Fruit fly (Drosophila melanogaster) whole organism, embryonic: ENCODE measurements around the gene teq.

Experiments used
- CG10209 ChIP-seq: fragments of 200-800 bp; sonication (Bioruptor generic); optimal IDR thresholded peaks from 3 replicates; lab custom pipeline; 2017; ENCODE audit warnings: missing biosample characterization, mild to moderate bottlenecking, missing genetic modification characterization, missing genetic modification reagents
- CG10565 ChIP-seq: fragments of 200-800 bp; sonication (Bioruptor generic); optimal IDR thresholded peaks from 3 replicates; lab custom pipeline; 2016; ENCODE audit warnings: missing biosample characterization, mild to moderate bottlenecking, missing genetic modification characterization
- CG11085 ChIP-seq: fragments of 200-800 bp; sonication (Bioruptor generic); IDR thresholded peaks from 2 replicates; pipeline ENCODE4 v1.3.6; 2022; ENCODE audit warnings: missing biosample characterization, missing genetic modification characterization
- CG11456 ChIP-seq: fragments of 200-800 bp; sonication (Bioruptor generic); IDR thresholded peaks from 3 replicates; pipeline ENCODE4 v1.3.6; 2022; ENCODE audit warnings: missing biosample characterization, missing genetic modification characterization
- CG12299 ChIP-seq: fragments of 200-800 bp; sonication (Bioruptor generic); optimal IDR thresholded peaks from 2 replicates; lab custom pipeline; 2018; ENCODE audit warnings: missing biosample characterization, mild to moderate bottlenecking, missing genetic modification characterization
- CG13624 ChIP-seq: fragments of 200-800 bp; sonication (Bioruptor generic); optimal IDR thresholded peaks from 2 replicates; lab custom pipeline; 2016; ENCODE audit warnings: missing biosample characterization, missing genetic modification characterization
- CG14441 ChIP-seq: fragments of 200-800 bp; sonication (Bioruptor generic); IDR thresholded peaks from 2 replicates; pipeline ENCODE4 v1.3.6; 2022; ENCODE audit warnings: missing biosample characterization, missing genetic modification characterization
- CG15514 ChIP-seq: fragments of 200-800 bp; sonication (Bioruptor generic); optimal IDR thresholded peaks from 3 replicates; lab custom pipeline; 2017; ENCODE audit warnings: missing biosample characterization, missing genetic modification characterization, mild to moderate bottlenecking, moderate library complexity, missing genetic modification reagents
- CG17361 ChIP-seq: fragments of 200-800 bp; sonication (Bioruptor generic); IDR thresholded peaks from 3 replicates; pipeline ENCODE4 v1.3.6; 2022; ENCODE audit warnings: missing biosample characterization, missing genetic modification characterization
- CG18619 ChIP-seq: fragments of 200-800 bp; sonication (Bioruptor generic); optimal IDR thresholded peaks from 3 replicates; lab custom pipeline; 2017; ENCODE audit warnings: missing biosample characterization, mild to moderate bottlenecking, missing genetic modification characterization
- CG6765 ChIP-seq: fragments of 200-800 bp; sonication (Bioruptor generic); optimal IDR thresholded peaks from 3 replicates; lab custom pipeline; 2017; ENCODE audit warnings: missing biosample characterization, mild to moderate bottlenecking, missing genetic modification characterization
- CG7372 ChIP-seq: fragments of 200-800 bp; sonication (Bioruptor generic); IDR thresholded peaks from 2 replicates; pipeline ENCODE4 v1.3.6; 2022; ENCODE audit warnings: missing biosample characterization, missing genetic modification characterization
- CG7839 ChIP-seq: fragments of 200-800 bp; sonication (Bioruptor generic); optimal IDR thresholded peaks from 3 replicates; lab custom pipeline; 2018; ENCODE audit warnings: missing biosample characterization, mild to moderate bottlenecking, missing genetic modification characterization, moderate library complexity
- CG9932 ChIP-seq: fragments of 200-800 bp; sonication (Bioruptor generic); IDR thresholded peaks from 2 replicates; pipeline ENCODE4 v1.3.6; 2022; ENCODE audit warnings: missing biosample characterization, missing genetic modification characterization
- D ChIP-seq, 2 experiments: fragments of 200-800 bp in 1 of 2; fragments of >200 bp in 1 of 2; sonication (Bioruptor generic) in 1 of 2; optimal IDR thresholded peaks; 2 replicates in 1 of 2; 3 replicates in 1 of 2; lab custom pipeline; 2017; ENCODE audit warnings: mild to moderate bottlenecking in 1 of 2, missing biosample characterization in 1 of 2, missing genetic modification characterization in 1 of 2, missing genetic modification reagents in 1 of 2
- E2f2 ChIP-seq: fragments of 200-800 bp; sonication (Bioruptor generic); IDR thresholded peaks from 2 replicates; pipeline ENCODE4 v1.3.6; 2022; ENCODE audit warnings: missing biosample characterization, missing genetic modification characterization
- Hmx ChIP-seq: fragments of 200-800 bp; sonication (Bioruptor generic); optimal IDR thresholded peaks from 2 replicates; lab custom pipeline; 2016; ENCODE audit warnings: missing biosample characterization, missing genetic modification characterization
- Meics ChIP-seq: fragments of 200-800 bp; sonication (Bioruptor generic); optimal IDR thresholded peaks from 2 replicates; lab custom pipeline; 2017; ENCODE audit warnings: missing biosample characterization, mild to moderate bottlenecking, missing genetic modification characterization
- Oli ChIP-seq: fragments of 200-800 bp; sonication (Bioruptor generic); optimal IDR thresholded peaks from 2 replicates; lab custom pipeline; 2018; ENCODE audit warnings: missing biosample characterization, mild to moderate bottlenecking, missing genetic modification characterization, moderate library complexity
- Pdp1 ChIP-seq, 2 experiments: fragments of 200-800 bp; sonication (Bioruptor generic); optimal IDR thresholded peaks; 3 replicates each; lab custom pipeline; 2016; ENCODE audit warnings: missing biosample characterization in 2 of 2, missing genetic modification characterization in 2 of 2, mild to moderate bottlenecking in 1 of 2, moderate library complexity in 1 of 2
- Rfx ChIP-seq: fragments of 200-800 bp; sonication (Bioruptor generic); IDR thresholded peaks from 2 replicates; pipeline ENCODE4 v1.3.6; 2022; ENCODE audit warnings: missing biosample characterization, missing genetic modification characterization
- Scr ChIP-seq: fragments of 200-800 bp; sonication (Bioruptor generic); IDR thresholded peaks from 2 replicates; pipeline ENCODE4 v1.3.6; 2022; ENCODE audit warnings: missing biosample characterization, missing genetic modification characterization; ENCODE audit not compliant: partially characterized antibody
- Xbp1 ChIP-seq: fragments of 200-800 bp; sonication (Bioruptor generic); optimal IDR thresholded peaks from 3 replicates; lab custom pipeline; 2016; ENCODE audit warnings: missing biosample characterization, mild to moderate bottlenecking, missing genetic modification characterization
- ara ChIP-seq: fragments of 200-800 bp; sonication (Bioruptor generic); IDR thresholded peaks from 2 replicates; pipeline ENCODE4 v1.3.6; 2022; ENCODE audit warnings: missing biosample characterization, missing genetic modification characterization
- bbx ChIP-seq: fragments of 200-800 bp; sonication (Bioruptor generic); IDR thresholded peaks from 2 replicates; pipeline ENCODE4 v1.3.6; 2022; ENCODE audit warnings: missing biosample characterization, missing genetic modification characterization; ENCODE audit not compliant: partially characterized antibody
- caup ChIP-seq: fragments of 200-800 bp; sonication (Bioruptor generic); optimal IDR thresholded peaks from 3 replicates; lab custom pipeline; 2017; ENCODE audit warnings: missing biosample characterization, mild to moderate bottlenecking, missing genetic modification characterization, moderate library complexity; ENCODE audit not compliant: severe bottlenecking
- chif ChIP-seq, 2 experiments: fragments of 200-800 bp; sonication (Bioruptor generic); optimal IDR thresholded peaks; 3 replicates each; lab custom pipeline; 2016; ENCODE audit warnings: missing biosample characterization in 2 of 2, missing genetic modification characterization in 2 of 2
- corto ChIP-seq: fragments of 200-800 bp; sonication (Bioruptor generic); optimal IDR thresholded peaks from 2 replicates; lab custom pipeline; 2016; ENCODE audit warnings: missing biosample characterization, mild to moderate bottlenecking, missing genetic modification characterization, moderate library complexity
- gce ChIP-seq: fragments of 200-800 bp; sonication (Bioruptor generic); IDR thresholded peaks from 3 replicates; pipeline ENCODE4 v1.3.6; 2022; ENCODE audit warnings: missing biosample characterization, missing genetic modification characterization
- gem ChIP-seq: fragments of 200-800 bp; sonication (Bioruptor generic); optimal IDR thresholded peaks from 2 replicates; lab custom pipeline; 2019; ENCODE audit warnings: missing biosample characterization, mild to moderate bottlenecking, missing genetic modification characterization, moderate library complexity
- klu ChIP-seq: fragments of 200-800 bp; sonication (Bioruptor generic); IDR thresholded peaks from 2 replicates; pipeline ENCODE4 v1.3.6; 2022; ENCODE audit warnings: missing biosample characterization, missing genetic modification characterization
- lab ChIP-seq: fragments of 200-800 bp; sonication (Bioruptor generic); optimal IDR thresholded peaks from 3 replicates; lab custom pipeline; 2017; ENCODE audit warnings: missing biosample characterization, missing genetic modification characterization, mild to moderate bottlenecking, moderate library complexity, missing genetic modification reagents
- lmd ChIP-seq: fragments of 200-800 bp; sonication (Bioruptor generic); IDR thresholded peaks from 2 replicates; pipeline ENCODE4 v1.3.6; 2022; ENCODE audit warnings: missing biosample characterization, missing genetic modification characterization
- luna ChIP-seq: fragments of 200-800 bp; sonication (Bioruptor generic); optimal IDR thresholded peaks from 2 replicates; lab custom pipeline; 2016; ENCODE audit warnings: missing biosample characterization, missing genetic modification characterization
- pan ChIP-seq, 4 experiments: fragments of >200 bp in 3 of 4; fragments of 200-800 bp in 1 of 4; sonication (Bioruptor generic) in 1 of 4; optimal IDR thresholded peaks in 3 of 4; IDR thresholded peaks in 1 of 4; 2 replicates each; pipeline versions ENCODE4 v1.3.6 to Lab custom; 2017 to 2022; ENCODE audit warnings: missing biosample characterization in 2 of 4, missing genetic modification characterization in 2 of 4, mixed read lengths in 1 of 4
- phol ChIP-seq: fragments of 200-800 bp; sonication (Bioruptor generic); optimal IDR thresholded peaks from 3 replicates; lab custom pipeline; 2018; ENCODE audit warnings: missing biosample characterization, mild to moderate bottlenecking, missing genetic modification characterization, moderate library complexity
- prd ChIP-seq, 3 experiments: fragments of >200 bp in 2 of 3; fragments of 200-800 bp in 1 of 3; sonication (Bioruptor generic) in 1 of 3; optimal IDR thresholded peaks in 2 of 3; IDR thresholded peaks in 1 of 3; 2 replicates in 2 of 3; 3 replicates in 1 of 3; pipeline versions ENCODE4 v1.3.6 to Lab custom; 2017 to 2022; ENCODE audit warnings: missing biosample characterization in 1 of 3, missing genetic modification characterization in 1 of 3
- pros ChIP-seq: fragments of 200-800 bp; sonication (Bioruptor generic); optimal IDR thresholded peaks from 3 replicates; lab custom pipeline; 2019; ENCODE audit warnings: missing biosample characterization, mild to moderate bottlenecking, missing genetic modification characterization, moderate library complexity
- row ChIP-seq: fragments of 200-800 bp; sonication (Bioruptor generic); IDR thresholded peaks from 3 replicates; pipeline ENCODE4 v1.3.6; 2022; ENCODE audit warnings: missing biosample characterization, missing genetic modification characterization
- slou ChIP-seq: fragments of 200-800 bp; sonication (Bioruptor generic); optimal IDR thresholded peaks from 3 replicates; lab custom pipeline; 2016; ENCODE audit warnings: missing biosample characterization, missing genetic modification characterization
- tin ChIP-seq: fragments of 200-800 bp; sonication (Bioruptor generic); optimal IDR thresholded peaks from 3 replicates; lab custom pipeline; 2016; ENCODE audit warnings: missing biosample characterization, missing genetic modification characterization
- vvl ChIP-seq: fragments of 200-800 bp; sonication (Bioruptor generic); IDR thresholded peaks from 2 replicates; pipeline ENCODE4 v1.3.6; 2022; ENCODE audit warnings: missing biosample characterization, missing genetic modification characterization
- wdn ChIP-seq: fragments of 200-800 bp; sonication (Bioruptor generic); IDR thresholded peaks from 2 replicates; pipeline ENCODE4 v1.3.6; 2022; ENCODE audit warnings: missing biosample characterization, missing genetic modification characterization

teq gene

dm6 chr3L:9072731-9073385, 1.6 kb upstream of the teq start, which contains the start of the genes CG4911 and CG4942 (continued):
- TF ChIP-seq Oli (tag; lab: Kevin White, UChicago) (peak; percentile 72), Hmx (GFP tag; lab: Kevin White, UChicago) (peak; percentile 43), pan (optimal IDR thresholded peaks at IDR 0.05; lab: Kevin White, UChicago) (no peak), pan (GFP tag; optimal IDR thresholded peaks at IDR 0.05 in 1 of 2, IDR thresholded peaks at IDR 0.05 in 1 of 2) (peak in 1 of 2 experiments; percentile 72), gem (tag; lab: Kevin White, UChicago) (peak; percentile 81), tin (GFP tag; lab: Kevin White, UChicago) (peak; percentile 71), pros (no peak), ara (GFP tag; lab: Robert Waterston, UW) (peak; percentile 26; the same call in 1 of the 2 replicates), E2f2 (GFP tag; lab: Robert Waterston, UW) (peak; percentile 28; the same call in 1 of the 2 replicates), row (GFP tag; lab: Robert Waterston, UW) (peak; percentile 94), gce (GFP tag; lab: Robert Waterston, UW) (peak; percentile 50; the same call in 1 of the 3 replicates), chif (GFP tag; optimal IDR thresholded peaks at IDR 0.05; lab: Kevin White, UChicago) (peak; percentile 54 to 67), CG7372 (GFP tag; lab: Robert Waterston, UW) (peak; percentile 68), caup (peak; percentile 33), CG14441 (peak; percentile 78), CG18619 (GFP tag; lab: Kevin White, UChicago) (peak; percentile 56)
- TF ChIP-seq, all 482 proteins: peak for 295

- TF ChIP-seq CG15514 (GFP tag; lab: Kevin White, UChicago): peak; percentile 78
- TF ChIP-seq Pdp1 (GFP tag; optimal IDR thresholded peaks at IDR 0.05; lab: Kevin White, UChicago): peak in 1 of 2 experiments; percentile 72
- TF ChIP-seq prd (optimal IDR thresholded peaks at IDR 0.05; lab: Kevin White, UChicago): no peak
- no peak for TF ChIP-seq prd (GFP tag; IDR thresholded peaks at IDR 0.05; lab: Robert Waterston, UW)
Observed at dm6 chr3L:9074882-9075281, 439 bp downstream of the teq start.

dm6 chr3L:9092356-9093103, 18.1 kb downstream of the teq start, which contains the start of gene CG32032:
Gene CG32032, plus strand, starts transcription at chr3L:9093053.
- TF ChIP-seq Meics (GFP tag; lab: Kevin White, UChicago) (peak; percentile 37), CG9932 (peak; percentile 24; the same call in 1 of the 2 replicates), CG11456 (GFP tag; lab: Robert Waterston, UW) (0 out of 3 replicates have a peak, but pooled peaks have one; percentile 62), CG10209 (GFP tag; lab: Kevin White, UChicago) (no peak), Scr (GFP tag; lab: Robert Waterston, UW) (no peak), CG10565 (no peak), lmd (GFP tag; lab: Robert Waterston, UW) (peak; percentile 27; the same call in 1 of the 2 replicates), corto (GFP tag; lab: Kevin White, UChicago) (no peak), slou (GFP tag; lab: Kevin White, UChicago) (no peak), vvl (GFP tag; lab: Robert Waterston, UW) (no peak; the same call in 1 of the 2 replicates), CG6765 (GFP tag; lab: Kevin White, UChicago) (peak; percentile 7), CG17361 (GFP tag; lab: Robert Waterston, UW) (no peak), CG11085 (GFP tag; lab: Robert Waterston, UW) (no peak), klu (GFP tag; lab: Robert Waterston, UW) (0 out of 2 replicates have a peak, but pooled peaks have one; percentile 29), Xbp1 (peak; percentile 7), Rfx (peak; percentile 42), bbx (no peak), D (optimal IDR thresholded peaks at IDR 0.05; lab: Kevin White, UChicago) (no peak), D (GFP tag; optimal IDR thresholded peaks at IDR 0.05; lab: Kevin White, UChicago) (no peak), CG13624 (GFP tag; lab: Kevin White, UChicago) (no peak), wdn (GFP tag; lab: Robert Waterston, UW) (0 out of 2 replicates have a peak, but pooled peaks have one; percentile 5), lab (GFP tag; lab: Kevin White, UChicago) (peak; percentile 9), CG12299 (tag; lab: Kevin White, UChicago) (no peak), luna (GFP tag; lab: Kevin White, UChicago) (no peak), CG7839 (tag; lab: Kevin White, UChicago) (no peak), phol (tag; lab: Kevin White, UChicago) (peak; percentile 24)
